Worm (Caenorhabditis elegans): Measurements from ENCODE around the gene dmsr-12.

DNA sequence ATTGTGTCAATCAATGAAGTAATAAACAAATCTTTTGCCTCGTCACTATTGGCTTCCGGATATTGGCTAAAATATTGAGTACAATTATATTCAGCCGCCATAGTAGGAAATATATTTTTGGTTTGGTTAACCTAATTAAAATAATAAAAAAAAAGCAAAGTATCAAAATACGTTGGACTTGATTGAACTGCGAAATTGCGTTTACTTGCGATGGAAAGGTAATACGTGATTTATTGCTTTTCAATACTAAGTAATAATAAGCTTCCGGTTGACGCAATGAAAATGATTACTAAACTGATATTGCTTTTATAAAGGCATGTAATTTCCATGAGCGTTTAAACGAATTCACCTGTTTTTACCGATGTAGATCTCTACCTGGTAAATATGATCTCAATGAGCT is 6.7 kb downstream of the dmsr-12 start, which contains the start of gene dmsr-9:
- TF ChIP-seq B0035.1 (tag; optimal IDR thresholded peaks at IDR 0.05) (no peak), ekl-4 (GFP tag; IDR thresholded peaks at IDR 0.05) (no peak), cebp-1 (GFP tag; IDR thresholded peaks at IDR 0.05) (no peak), cebp-1 (tag; optimal IDR thresholded peaks at IDR 0.05) (no peak), tlf-1 (GFP tag; optimal IDR thresholded peaks at IDR 0.05) (no peak), ama-1 (optimal IDR thresholded peaks at IDR 0.05) (no peak), ama-1 (GFP tag; optimal IDR thresholded peaks at IDR 0.05) (no peak)
